Comparison of ENCODE assay signal across 2 worm cellular contexts in the genomic region with DNA sequence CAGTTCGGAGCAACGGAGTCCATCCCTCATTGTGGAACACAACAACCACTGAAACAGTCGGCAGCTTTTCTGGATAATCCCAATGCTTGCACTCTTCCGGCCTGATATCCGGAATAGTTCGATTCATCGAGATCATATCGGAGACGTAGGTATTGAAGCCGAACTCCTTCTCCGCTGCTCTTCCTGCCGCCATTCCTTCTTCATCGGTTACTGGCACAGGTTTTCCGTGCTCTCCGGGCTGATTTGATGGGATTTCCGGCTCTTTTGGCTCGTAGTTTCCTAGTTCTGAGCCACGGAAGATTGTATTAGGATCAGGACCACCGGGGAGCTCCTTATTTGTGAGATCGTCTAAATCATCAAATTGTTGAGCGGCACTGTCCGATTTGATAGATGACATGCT.
TF ChIP-seq lines count a peak whose summit lies in the region.

No protein-coding gene starts in this region.

TF ChIP-seq in whole organism, L4 larva, 104 proteins besides CTCF, POLR2A, EP300 and RAD21:
- TF ChIP-seq php-3 (GFP tag; IDR thresholded peaks at IDR 0.05; lab: Robert Waterston, UW) (no peak), tag-97 (GFP tag; IDR thresholded peaks at IDR 0.05; lab: Robert Waterston, UW) (no peak), set-16 (GFP tag; IDR thresholded peaks at IDR 0.05; lab: Robert Waterston, UW) (0 out of 2 replicates have a peak, but pooled peaks have one; percentile 13), daf-12 (tag; optimal IDR thresholded peaks at IDR 0.05; lab: Kevin White, UChicago) (no peak), nhr-41 (GFP tag; IDR thresholded peaks at IDR 0.05; lab: Robert Waterston, UW) (no peak), unc-39 (tag; optimal IDR thresholded peaks at IDR 0.05; lab: Kevin White, UChicago) (no peak), nhr-48 (tag; optimal IDR thresholded peaks at IDR 0.05; lab: Kevin White, UChicago) (no peak), lsy-2 (tag; optimal IDR thresholded peaks at IDR 0.05; lab: Kevin White, UChicago) (no peak), aha-1 (tag; lab: Kevin White, UChicago) (no peak), vab-7 (GFP tag; IDR thresholded peaks at IDR 0.05; lab: Robert Waterston, UW) (no peak), lin-15B (tag; optimal IDR thresholded peaks at IDR 0.05; lab: Kevin White, UChicago) (no peak), unc-62 (GFP tag; optimal IDR thresholded peaks at IDR 0.05 in 1 of 2; lab: Kevin White, UChicago) (peak in 1 of 2 experiments; percentile 71), unc-62 (tag; optimal IDR thresholded peaks at IDR 0.05; lab: Kevin White, UChicago) (no peak)
TF ChIP-seq in whole organism, L4 larva: peak in this region for 2.

TF ChIP-seq in whole organism, young adult, 124 proteins besides CTCF, POLR2A, EP300 and RAD21:
- TF ChIP-seq zfh-2 (GFP tag; conservative IDR thresholded peaks at IDR 0.05; lab: Robert Waterston, UW) (peak; percentile 56), Y67H2A.10 (GFP tag; conservative IDR thresholded peaks at IDR 0.05; lab: Robert Waterston, UW) (no peak)
